Worm (Caenorhabditis elegans) whole organism, L3 larva: ENCODE results near the gene C53A5.17.

Experiments
- elt-1 ChIP-seq: fragments of 150-350 bp; optimal IDR thresholded peaks from 2 replicates; lab custom pipeline; 2014; ENCODE audit warnings: missing biosample characterization, missing genetic modification characterization
- elt-2 ChIP-seq: sonication (generic microtip); optimal IDR thresholded peaks from 2 replicates; lab custom pipeline; 2016; ENCODE audit warnings: missing genetic modification reagents, mild to moderate bottlenecking, missing genetic modification characterization, missing compliant biosample characterization
- lin-15B ChIP-seq: fragments of 150-350 bp; optimal IDR thresholded peaks from 2 replicates; lab custom pipeline; 2014; ENCODE audit warnings: missing biosample characterization, missing genetic modification characterization
- lin-39 ChIP-seq: fragments of 150-350 bp; optimal IDR thresholded peaks from 2 replicates; lab custom pipeline; 2018; ENCODE audit warnings: missing biosample characterization, missing genetic modification reagents, missing genetic modification characterization
- mdl-1 ChIP-seq: fragments of 150-350 bp; optimal IDR thresholded peaks from 2 replicates; lab custom pipeline; 2014; ENCODE audit warnings: missing biosample characterization, missing genetic modification characterization
- nhr-23 ChIP-seq: fragments of 150-350 bp; optimal IDR thresholded peaks from 2 replicates; lab custom pipeline; 2014; ENCODE audit warnings: missing biosample characterization, missing genetic modification reagents, missing genetic modification characterization
- nhr-28 ChIP-seq: fragments of 150-350 bp; optimal IDR thresholded peaks from 2 replicates; lab custom pipeline; 2014; ENCODE audit warnings: missing biosample characterization, missing genetic modification characterization
- zag-1 ChIP-seq: fragments of 150-350 bp; optimal IDR thresholded peaks from 2 replicates; lab custom pipeline; 2014; ENCODE audit warnings: missing biosample characterization, missing genetic modification characterization

DNA sequence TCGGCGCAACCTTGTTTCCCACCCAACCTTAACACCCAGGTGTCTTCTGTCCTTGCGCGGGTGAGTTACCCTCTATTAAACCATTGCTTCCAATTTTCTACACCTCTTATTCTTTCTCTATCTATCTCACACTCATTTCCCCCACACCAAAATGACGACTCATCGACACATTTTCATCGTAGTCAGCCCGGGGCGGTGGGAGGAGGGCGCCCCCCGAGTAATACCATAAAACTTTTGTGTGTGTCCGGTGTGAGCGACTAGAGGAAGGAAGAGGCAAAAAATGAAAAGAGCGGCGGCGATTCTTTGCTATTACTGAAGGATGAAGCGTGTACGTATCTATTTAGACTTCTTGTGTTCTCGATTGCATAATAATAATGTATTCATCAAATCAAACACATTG is 16.1 kb downstream of the C53A5.17 start:
- TF ChIP-seq nhr-28 (tag; lab: Kevin White, UChicago) (no peak), lin-39 (tag; lab: Kevin White, UChicago) (no peak), elt-1 (tag; lab: Kevin White, UChicago) (no peak), elt-2 (peak; percentile 2), lin-15B (tag; lab: Kevin White, UChicago) (no peak), nhr-23 (tag; lab: Kevin White, UChicago) (no peak), mdl-1 (tag; lab: Kevin White, UChicago) (no peak), zag-1 (tag; lab: Kevin White, UChicago) (no peak)
